Fruit fly (Drosophila melanogaster): Measurements from ENCODE around the gene CG2218.
A peak's percentile ranks its signal among the peaks of the same experiment; 100 is the strongest.

The CG2218 gene

dm6 chr3R:30470690-30471089 is 42.6 kb upstream of the CG2218 start:
- TF ChIP-seq CG3919 (GFP tag; optimal IDR thresholded peaks at IDR 0.05) (no peak), CG10631 (GFP tag; optimal IDR thresholded peaks at IDR 0.05) (no peak), lz (GFP tag; optimal IDR thresholded peaks at IDR 0.05) (no peak)

- TF ChIP-seq CG32006 (GFP tag; optimal IDR thresholded peaks at IDR 0.05) (no peak), lz (GFP tag; optimal IDR thresholded peaks at IDR 0.05) (no peak), svp (GFP tag) (peak; percentile 20)
Measured at dm6 chr3R:30467062-30467461, 39.0 kb upstream of the CG2218 start.

dm6 chr3R:30466515-30466914 is 38.4 kb upstream of the CG2218 start:
- TF ChIP-seq CG6163 (GFP tag; IDR thresholded peaks at IDR 0.05) (0 out of 3 replicates have a peak, but pooled peaks have one; percentile 36), net (GFP tag; optimal IDR thresholded peaks at IDR 0.05) (no peak), CG8319 (GFP tag; optimal IDR thresholded peaks at IDR 0.05) (no peak), CG8632 (GFP tag; optimal IDR thresholded peaks at IDR 0.05) (no peak), svp (GFP tag) (peak; percentile 83), vri (GFP tag; optimal IDR thresholded peaks at IDR 0.05) (peak; percentile 13), CG6276 (GFP tag; optimal IDR thresholded peaks at IDR 0.05) (peak; percentile 17), CG1621 (tag; optimal IDR thresholded peaks at IDR 0.05) (peak; percentile 7), Eip78C (GFP tag) (peak; percentile 59), salr (GFP tag; optimal IDR thresholded peaks at IDR 0.05) (no peak), Eip93F (GFP tag; optimal IDR thresholded peaks at IDR 0.05) (no peak)

dm6 chr3R:30465775-30466494 is 37.9 kb upstream of the CG2218 start, which contains the start of gene PH4alphaEFB:
Gene PH4alphaEFB (plus strand): TSS chr3R:30466050.
- TF ChIP-seq CG8119 (GFP tag; IDR thresholded peaks at IDR 0.05) (no peak), CG10669 (GFP tag; optimal IDR thresholded peaks at IDR 0.05) (no peak), CG6163 (GFP tag; IDR thresholded peaks at IDR 0.05) (peak; percentile 11; the same call in 1 of the 3 replicates), CG9139 (GFP tag; optimal IDR thresholded peaks at IDR 0.05) (peak; percentile 41), Eip93F (GFP tag; optimal IDR thresholded peaks at IDR 0.05) (no peak), CG6854 (GFP tag; optimal IDR thresholded peaks at IDR 0.05) (peak; percentile 11), CG8632 (GFP tag; optimal IDR thresholded peaks at IDR 0.05) (no peak), dsx (GFP tag; optimal IDR thresholded peaks at IDR 0.05; ENCODE audit: poor library complexity, severe bottlenecking) (peak; percentile 62), esn (GFP tag; optimal IDR thresholded peaks at IDR 0.05) (no peak), Eip78C (GFP tag) (peak; percentile 62), Sox14 (GFP tag; optimal IDR thresholded peaks at IDR 0.05) (peak; percentile 37), eg (GFP tag; IDR thresholded peaks at IDR 0.05) (no peak), fd85E (GFP tag; optimal IDR thresholded peaks at IDR 0.05) (peak; percentile 15), ss (GFP tag; optimal IDR thresholded peaks at IDR 0.05) (peak; percentile 30 to 49), fkh (GFP tag; optimal IDR thresholded peaks at IDR 0.05) (peak; percentile 49)

- TF ChIP-seq CG11902 (GFP tag; optimal IDR thresholded peaks at IDR 0.05) (no peak), Sox15 (GFP tag; optimal IDR thresholded peaks at IDR 0.05) (no peak), CG4318 (GFP tag; optimal IDR thresholded peaks at IDR 0.05) (no peak), CG7368 (GFP tag; optimal IDR thresholded peaks at IDR 0.05) (no peak), CG10669 (GFP tag; optimal IDR thresholded peaks at IDR 0.05) (no peak), ss (GFP tag; optimal IDR thresholded peaks at IDR 0.05) (no peak), CG3032 (tag; optimal IDR thresholded peaks at IDR 0.05) (no peak), esn (GFP tag; optimal IDR thresholded peaks at IDR 0.05) (no peak), Ets96B (tag; optimal IDR thresholded peaks at IDR 0.05) (no peak), spab (GFP tag; optimal IDR thresholded peaks at IDR 0.05) (no peak), CG9139 (GFP tag; optimal IDR thresholded peaks at IDR 0.05) (no peak), CG3919 (GFP tag; optimal IDR thresholded peaks at IDR 0.05) (no peak), CG6163 (GFP tag; IDR thresholded peaks at IDR 0.05) (no peak), lz (GFP tag; optimal IDR thresholded peaks at IDR 0.05) (no peak), CG32006 (GFP tag; optimal IDR thresholded peaks at IDR 0.05) (no peak), Hr39 (GFP tag; optimal IDR thresholded peaks at IDR 0.05) (no peak), CG6276 (GFP tag; optimal IDR thresholded peaks at IDR 0.05) (no peak), Gug (GFP tag; IDR thresholded peaks at IDR 0.05) (no peak), CG8319 (GFP tag; optimal IDR thresholded peaks at IDR 0.05) (no peak)
Measured at dm6 chr3R:30464244-30464643, 36.2 kb upstream of the CG2218 start.
